Worm (Caenorhabditis elegans) whole organism, late embryonic: ENCODE measurements around the gene T12A2.3.
A peak's percentile ranks its signal among the peaks of the same experiment; 100 is the strongest.

Source experiments
- C38D4.7 ChIP-seq: fragments of 200-800 bp; sonication (Bioruptor generic); optimal IDR thresholded peaks from 2 replicates; lab custom pipeline; 2018; ENCODE audit warnings: mild to moderate bottlenecking, missing genetic modification characterization, moderate library complexity, missing compliant biosample characterization
- ceh-31 ChIP-seq: sonication (generic microtip); optimal IDR thresholded peaks from 2 replicates; lab custom pipeline; 2016; ENCODE audit warnings: missing genetic modification characterization, missing compliant biosample characterization
- ceh-48 ChIP-seq: sonication (generic microtip); optimal IDR thresholded peaks from 2 replicates; lab custom pipeline; 2016; ENCODE audit warnings: missing genetic modification characterization, inconsistent platforms, missing compliant biosample characterization
- dmd-4 ChIP-seq: sonication (generic microtip); optimal IDR thresholded peaks from 2 replicates; lab custom pipeline; 2016; ENCODE audit warnings: borderline replicate concordance, missing genetic modification characterization, missing compliant biosample characterization
- dve-1 ChIP-seq: sonication (generic microtip); optimal IDR thresholded peaks from 2 replicates; lab custom pipeline; 2017; ENCODE audit warnings: antibody characterized with exemption, mild to moderate bottlenecking, missing genetic modification characterization, missing compliant biosample characterization
- elt-4 ChIP-seq: sonication (generic microtip); optimal IDR thresholded peaks from 2 replicates; lab custom pipeline; 2016; ENCODE audit warnings: missing genetic modification characterization, missing compliant biosample characterization
- ets-4 ChIP-seq: sonication (generic microtip); optimal IDR thresholded peaks from 2 replicates; lab custom pipeline; 2016; ENCODE audit warnings: missing genetic modification characterization, missing compliant biosample characterization
- eyg-1 ChIP-seq: sonication (generic microtip); optimal IDR thresholded peaks from 2 replicates; lab custom pipeline; 2016; ENCODE audit warnings: missing genotype, missing genetic modification characterization, missing compliant biosample characterization
- fax-1 ChIP-seq: sonication (generic microtip); optimal IDR thresholded peaks from 2 replicates; lab custom pipeline; 2016; ENCODE audit warnings: missing genotype, missing genetic modification characterization, missing compliant biosample characterization
- fkh-10 ChIP-seq: fragments of 150-350 bp; optimal IDR thresholded peaks from 2 replicates; lab custom pipeline; 2014; ENCODE audit warnings: missing biosample characterization, missing genetic modification reagents, missing genetic modification characterization
- fkh-6 ChIP-seq: sonication (generic microtip); optimal IDR thresholded peaks from 2 replicates; lab custom pipeline; 2016; ENCODE audit warnings: missing genetic modification characterization, missing compliant biosample characterization
- hlh-15 ChIP-seq: sonication (generic microtip); optimal IDR thresholded peaks from 2 replicates; lab custom pipeline; 2016; ENCODE audit warnings: missing genetic modification characterization, missing compliant biosample characterization
- hlh-8 ChIP-seq: sonication (generic microtip); optimal IDR thresholded peaks from 2 replicates; lab custom pipeline; 2016; ENCODE audit warnings: missing genotype, missing genetic modification characterization, missing compliant biosample characterization
- mec-3 ChIP-seq: sonication (generic microtip); optimal IDR thresholded peaks from 2 replicates; lab custom pipeline; 2016; ENCODE audit warnings: borderline replicate concordance, missing genetic modification characterization, missing compliant biosample characterization
- nfya-1 ChIP-seq: sonication (generic microtip); optimal IDR thresholded peaks from 2 replicates; lab custom pipeline; 2017; ENCODE audit warnings: missing genetic modification characterization, mild to moderate bottlenecking, missing compliant biosample characterization, antibody characterized with exemption, moderate library complexity
- nhr-11 ChIP-seq: fragments of 150-350 bp; optimal IDR thresholded peaks from 2 replicates; lab custom pipeline; 2014; ENCODE audit warnings: missing biosample characterization, missing genetic modification characterization
- pag-3 ChIP-seq: sonication (generic microtip); optimal IDR thresholded peaks from 2 replicates; lab custom pipeline; 2016; ENCODE audit warnings: missing compliant biosample characterization, missing genetic modification characterization, borderline replicate concordance
- pat-9 ChIP-seq: fragments of 200-800 bp; sonication (Bioruptor generic); optimal IDR thresholded peaks from 2 replicates; lab custom pipeline; 2018; ENCODE audit warnings: mild to moderate bottlenecking, missing genetic modification characterization, moderate library complexity, missing compliant biosample characterization
- pax-1 ChIP-seq: fragments of 150-350 bp; optimal IDR thresholded peaks from 2 replicates; lab custom pipeline; 2014; ENCODE audit warnings: missing biosample characterization, missing genetic modification characterization
- pha-2 ChIP-seq: sonication (generic microtip); optimal IDR thresholded peaks from 2 replicates; lab custom pipeline; 2017; ENCODE audit warnings: mild to moderate bottlenecking, missing genetic modification characterization, missing compliant biosample characterization
- pha-4 ChIP-seq: fragments of 150-350 bp; optimal IDR thresholded peaks from 2 replicates; lab custom pipeline; 2018; ENCODE audit warnings: missing biosample characterization, missing genetic modification reagents, missing genetic modification characterization
- pqm-1 ChIP-seq: sonication (generic microtip); optimal IDR thresholded peaks from 2 replicates; lab custom pipeline; 2016; ENCODE audit warnings: missing genetic modification characterization, missing compliant biosample characterization
- ref-2 ChIP-seq: sonication (generic microtip); optimal IDR thresholded peaks from 2 replicates; lab custom pipeline; 2016; ENCODE audit warnings: missing genetic modification characterization, missing compliant biosample characterization
- rnt-1 ChIP-seq: sonication (generic microtip); optimal IDR thresholded peaks from 2 replicates; lab custom pipeline; 2016; ENCODE audit warnings: missing genetic modification characterization, missing compliant biosample characterization
- sox-4 ChIP-seq: sonication (generic microtip); optimal IDR thresholded peaks from 2 replicates; lab custom pipeline; 2017; ENCODE audit warnings: mild to moderate bottlenecking, missing genetic modification characterization, inconsistent platforms, missing compliant biosample characterization
- syd-9 ChIP-seq: sonication (generic microtip); optimal IDR thresholded peaks from 2 replicates; lab custom pipeline; 2016; ENCODE audit warnings: mild to moderate bottlenecking, missing genetic modification characterization, moderate library complexity, missing compliant biosample characterization
- tbx-2 ChIP-seq: sonication (generic microtip); optimal IDR thresholded peaks from 2 replicates; lab custom pipeline; 2016; ENCODE audit warnings: missing genetic modification characterization, missing compliant biosample characterization
- unc-3 ChIP-seq, 2 experiments: fragments of 200-800 bp in 1 of 2; sonication (Bioruptor generic) in 1 of 2; sonication (generic microtip) in 1 of 2; conservative IDR thresholded peaks in 1 of 2; optimal IDR thresholded peaks in 1 of 2; 2 replicates each; pipeline versions ENCODE4 v1.3.6 to Lab custom; 2016 to 2022; ENCODE audit warnings: missing compliant biosample characterization in 2 of 2, missing genetic modification characterization in 2 of 2, missing genetic modification reagents in 1 of 2
- unc-42 ChIP-seq: sonication (generic microtip); optimal IDR thresholded peaks from 2 replicates; lab custom pipeline; 2016; ENCODE audit warnings: missing genotype, missing genetic modification characterization, missing compliant biosample characterization
- unc-86 ChIP-seq: sonication (generic microtip); optimal IDR thresholded peaks from 2 replicates; lab custom pipeline; 2016; ENCODE audit warnings: missing genetic modification characterization, missing compliant biosample characterization

Gene T12A2.3

ce11 chrIII:6240528-6240927 is at the start of gene T12A2.3:
Gene T12A2.3, plus strand, starts transcription at chrIII:6240828.
- TF ChIP-seq eyg-1 (no peak), pha-2 (tag; lab: Kevin White, UChicago) (no peak)

ce11 chrIII:6194480-6194879 is 46.1 kb upstream of the T12A2.3 start, which contains the start of gene ugt-66:
Gene ugt-66, minus strand, starts transcription at chrIII:6194580.
- no peak for TF ChIP-seq fkh-6 (tag; lab: Kevin White, UChicago)
- no peak for TF ChIP-seq unc-3 (GFP tag; conservative IDR thresholded peaks at IDR 0.05; lab: Robert Waterston, UW)
- no peak for TF ChIP-seq unc-3 (tag; optimal IDR thresholded peaks at IDR 0.05; lab: Kevin White, UChicago)
- TF ChIP-seq elt-4 (tag; lab: Kevin White, UChicago), result no peak
- TF ChIP-seq rnt-1 (tag; lab: Kevin White, UChicago), result no peak

- TF ChIP-seq pat-9 (tag; lab: Kevin White, UChicago), result no peak
- TF ChIP-seq pag-3 (tag; lab: Kevin White, UChicago), result no peak
- no peak for TF ChIP-seq ref-2
- no peak for TF ChIP-seq pax-1 (tag; lab: Kevin White, UChicago)
Measured at ce11 chrIII:6195718-6196117, 44.9 kb upstream of the T12A2.3 start.

ce11 chrIII:6198378-6199234 is 42.0 kb upstream of the T12A2.3 start, which contains the start of the genes C23G10.7 and rpn-2:
Gene C23G10.7, minus strand, starts transcription at chrIII:6198414.
Gene rpn-2, plus strand, starts transcription at chrIII:6199184.
- TF ChIP-seq nhr-11 (tag; lab: Kevin White, UChicago), result no peak
- TF ChIP-seq syd-9 (tag; lab: Kevin White, UChicago), result no peak
- no peak for TF ChIP-seq fkh-10 (GFP tag; lab: Kevin White, UChicago)
- TF ChIP-seq ets-4 (tag; lab: Kevin White, UChicago), result no peak
- no peak for TF ChIP-seq pha-2 (tag; lab: Kevin White, UChicago)
- TF ChIP-seq unc-42 (tag; lab: Kevin White, UChicago), result peak; percentile 10
- no peak for TF ChIP-seq sox-4 (tag; lab: Kevin White, UChicago)
- peak; percentile 40 for TF ChIP-seq rnt-1 (tag; lab: Kevin White, UChicago)
- TF ChIP-seq elt-4 (tag; lab: Kevin White, UChicago), result no peak
- no peak for TF ChIP-seq dmd-4
- TF ChIP-seq nfya-1 (tag; lab: Kevin White, UChicago), result peak; percentile 17
- peak; percentile 23 for TF ChIP-seq ceh-48
- TF ChIP-seq tbx-2 (tag; lab: Kevin White, UChicago), result no peak
- TF ChIP-seq dve-1, result no peak

ce11 chrIII:6201325-6201724 is 39.3 kb upstream of the T12A2.3 start:
- TF ChIP-seq pat-9 (tag; lab: Kevin White, UChicago) (no peak), dve-1 (no peak), pqm-1 (tag; lab: Kevin White, UChicago) (no peak), fax-1 (no peak), pax-1 (tag; lab: Kevin White, UChicago) (no peak), tbx-2 (tag; lab: Kevin White, UChicago) (no peak)

ce11 chrIII:6202440-6202839 is 38.2 kb upstream of the T12A2.3 start:
- TF ChIP-seq pha-2 (tag; lab: Kevin White, UChicago) (no peak), unc-86 (tag; lab: Kevin White, UChicago) (no peak), C38D4.7 (GFP tag; lab: Kevin White, UChicago) (no peak), mec-3 (no peak), ref-2 (no peak), pag-3 (tag; lab: Kevin White, UChicago) (no peak), ceh-31 (tag; lab: Kevin White, UChicago) (no peak), hlh-15 (no peak), pha-4 (no peak), hlh-8 (no peak)
